Worm (Caenorhabditis elegans) whole organism, young adult: ENCODE data around the gene Y7A5A.1.

Source experiments
- F33H1.4 ChIP-seq: fragments of 200-800 bp; sonication (Bioruptor generic); IDR thresholded peaks from 2 replicates; pipeline ENCODE4 v1.3.6; 2022; ENCODE audit warnings: missing genetic modification reagents, missing genetic modification characterization, missing compliant biosample characterization
- Y79H2A.3 ChIP-seq: fragments of 200-800 bp; sonication (Bioruptor generic); conservative IDR thresholded peaks from 2 replicates; pipeline ENCODE4 v1.3.6; 2022; ENCODE audit warnings: missing genetic modification reagents, missing genetic modification characterization, missing compliant biosample characterization
- ceh-27 ChIP-seq: fragments of 200-800 bp; sonication (Bioruptor generic); optimal IDR thresholded peaks from 2 replicates; lab custom pipeline; 2018; ENCODE audit warnings: mild to moderate bottlenecking, missing genetic modification characterization, moderate library complexity, missing compliant biosample characterization
- let-526 ChIP-seq: fragments of 200-800 bp; sonication (Bioruptor generic); IDR thresholded peaks from 2 replicates; pipeline ENCODE4 v1.3.6; 2022; ENCODE audit warnings: missing genetic modification reagents, missing genetic modification characterization, missing compliant biosample characterization
- madf-3 ChIP-seq: fragments of 200-800 bp; sonication (Bioruptor generic); IDR thresholded peaks from 2 replicates; pipeline ENCODE4 v1.3.6; 2022; ENCODE audit warnings: missing genetic modification reagents, missing genetic modification characterization, missing compliant biosample characterization
- nfya-1 ChIP-seq: sonication (generic microtip); optimal IDR thresholded peaks from 2 replicates; lab custom pipeline; 2017; ENCODE audit warnings: antibody characterized with exemption, missing compliant biosample characterization, missing genetic modification characterization, borderline replicate concordance; ENCODE audit not compliant: insufficient read depth
- sea-2 ChIP-seq: fragments of 200-800 bp; sonication (Bioruptor generic); IDR thresholded peaks from 2 replicates; pipeline ENCODE4 v1.3.6; 2022; ENCODE audit warnings: missing genetic modification characterization, missing compliant biosample characterization
- snpc-1.1 ChIP-seq: sonication (generic microtip); optimal IDR thresholded peaks from 2 replicates; lab custom pipeline; 2017; ENCODE audit warnings: missing genetic modification characterization, mild to moderate bottlenecking, missing compliant biosample characterization, antibody characterized with exemption, moderate library complexity, missing genotype, missing genetic modification reagents; ENCODE audit not compliant: insufficient read depth
- tlf-1 ChIP-seq: fragments of 200-800 bp; sonication (Bioruptor generic); optimal IDR thresholded peaks from 2 replicates; lab custom pipeline; 2018; ENCODE audit warnings: mild to moderate bottlenecking, missing genetic modification characterization, missing compliant biosample characterization
- ztf-26 ChIP-seq: sonication (generic microtip); optimal IDR thresholded peaks from 2 replicates; lab custom pipeline; 2017; ENCODE audit warnings: missing genetic modification characterization, missing compliant biosample characterization

Y7A5A.1 gene

ce11 chrX:15718325-15718724 is 53.0 kb downstream of the Y7A5A.1 start, which contains the start of gene ZK662.6:
Gene ZK662.6 (plus strand): TSS chrX:15718625.
- TF ChIP-seq ztf-26 (no peak), tlf-1 (GFP tag; lab: Kevin White, UChicago) (no peak), ceh-27 (GFP tag; lab: Kevin White, UChicago) (no peak), F33H1.4 (GFP tag; lab: Robert Waterston, UW) (no peak), snpc-1.1 (tag; lab: Kevin White, UChicago) (no peak), let-526 (GFP tag; lab: Robert Waterston, UW) (no peak), madf-3 (GFP tag; lab: Robert Waterston, UW) (no peak), sea-2 (GFP tag; lab: Robert Waterston, UW) (no peak), Y79H2A.3 (GFP tag; lab: Robert Waterston, UW) (no peak), nfya-1 (tag; lab: Kevin White, UChicago) (no peak)
